Fruit fly (Drosophila melanogaster): ENCODE results near the gene CG8036.

The CG8036 gene

DNA sequence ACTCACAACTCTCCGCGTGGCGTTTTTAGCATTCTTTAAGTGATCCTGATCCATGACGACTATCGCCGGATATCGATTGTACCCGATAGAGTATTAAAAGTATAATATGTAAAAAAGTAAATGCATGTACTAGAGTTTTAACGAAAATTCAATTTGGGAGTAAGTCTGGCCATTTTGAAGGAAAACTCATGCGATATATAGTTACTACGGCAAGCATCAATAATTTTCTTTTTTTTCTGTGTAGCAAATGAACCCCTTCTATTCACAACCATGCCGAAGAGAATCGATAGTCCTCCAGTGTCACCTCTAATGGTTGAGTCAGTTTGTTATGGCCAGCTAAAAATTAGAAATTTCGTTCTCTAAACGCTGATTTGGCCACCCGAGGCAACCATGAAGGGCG lies 14.9 kb upstream of the CG8036 start, which contains the start of the genes Sys1 and Dhod:
Gene Sys1, plus strand, starts transcription at position 91 of the 400 bp plus-strand sequence.
Gene Dhod, minus strand, starts transcription at position 186 of the 400 bp plus-strand sequence.
- no peak for TF ChIP-seq CG5204 (GFP tag; optimal IDR thresholded peaks at IDR 0.05)
- peak; percentile 49 for TF ChIP-seq CG7045 (GFP tag; optimal IDR thresholded peaks at IDR 0.05)
- peak; percentile 89 for TF ChIP-seq bab1 (GFP tag; optimal IDR thresholded peaks at IDR 0.05)
- peak; percentile 75 for TF ChIP-seq CG11617 (GFP tag; optimal IDR thresholded peaks at IDR 0.05)
- TF ChIP-seq tj (GFP tag; optimal IDR thresholded peaks at IDR 0.05) = peak; percentile 46
- peak; percentile 71 for TF ChIP-seq CG12768 (GFP tag; optimal IDR thresholded peaks at IDR 0.05)
- TF ChIP-seq pad (GFP tag; optimal IDR thresholded peaks at IDR 0.05) = peak; percentile 47
- TF ChIP-seq CG7101 (tag; optimal IDR thresholded peaks at IDR 0.05) = peak; percentile 74
- peak; percentile 74 for TF ChIP-seq CG1620 (GFP tag; optimal IDR thresholded peaks at IDR 0.05)
- peak; percentile 87 for TF ChIP-seq Mnt (GFP tag; optimal IDR thresholded peaks at IDR 0.05)
- TF ChIP-seq CG14711 (tag; optimal IDR thresholded peaks at IDR 0.05) = peak; percentile 81
- TF ChIP-seq kay (GFP tag; ENCODE audit: borderline replicate concordance) = no peak
- TF ChIP-seq ovo (GFP tag; optimal IDR thresholded peaks at IDR 0.05) = peak; percentile 19
- TF ChIP-seq CG33017 (tag; optimal IDR thresholded peaks at IDR 0.05) = peak; percentile 54
- TF ChIP-seq toe (GFP tag; optimal IDR thresholded peaks at IDR 0.05) = peak; percentile 84
- peak; percentile 9 for TF ChIP-seq cic (GFP tag; optimal IDR thresholded peaks at IDR 0.05)
- TF ChIP-seq cnc (optimal IDR thresholded peaks at IDR 0.05) = no peak
- peak; percentile 76 for TF ChIP-seq Hr96 (GFP tag; optimal IDR thresholded peaks at IDR 0.05)
- TF ChIP-seq Crg-1 (GFP tag; optimal IDR thresholded peaks at IDR 0.05) = peak; percentile 79
- peak; percentile 16 for TF ChIP-seq Clk (GFP tag; optimal IDR thresholded peaks at IDR 0.05)

DNA sequence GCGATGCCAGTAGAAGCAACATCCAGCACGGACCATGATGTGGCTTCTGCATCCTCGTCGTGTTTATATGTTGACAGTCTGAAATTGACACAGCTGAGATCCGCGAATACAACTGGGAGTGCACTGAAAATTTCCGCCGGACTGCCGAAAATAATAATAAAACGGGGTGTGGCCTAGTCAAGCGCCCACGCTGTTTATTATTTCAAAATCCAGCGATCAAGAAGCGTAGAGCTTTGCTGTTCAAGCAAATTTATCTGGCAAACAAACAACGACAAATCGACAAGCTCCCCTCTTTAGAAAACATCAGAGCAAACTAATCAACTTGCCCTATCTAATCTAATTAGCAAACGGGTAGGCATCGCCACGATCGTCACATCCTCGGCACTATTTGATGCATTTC lies 13.6 kb upstream of the CG8036 start:
- peak; percentile 21 for TF ChIP-seq tj (GFP tag; optimal IDR thresholded peaks at IDR 0.05)
- TF ChIP-seq Mnt (GFP tag; optimal IDR thresholded peaks at IDR 0.05) = no peak
- TF ChIP-seq CG33017 (tag; optimal IDR thresholded peaks at IDR 0.05) = peak; percentile 34
- no peak for TF ChIP-seq bab1 (GFP tag; optimal IDR thresholded peaks at IDR 0.05)
- peak; percentile 46 for TF ChIP-seq pad (GFP tag; optimal IDR thresholded peaks at IDR 0.05)
- TF ChIP-seq CG7045 (GFP tag; optimal IDR thresholded peaks at IDR 0.05) = peak; percentile 37
- TF ChIP-seq CG5204 (GFP tag; optimal IDR thresholded peaks at IDR 0.05) = no peak
- no peak for TF ChIP-seq CG14711 (tag; optimal IDR thresholded peaks at IDR 0.05)
- peak; percentile 65 for TF ChIP-seq CG12768 (GFP tag; optimal IDR thresholded peaks at IDR 0.05)
- TF ChIP-seq CG1620 (GFP tag; optimal IDR thresholded peaks at IDR 0.05) = no peak
- no peak for TF ChIP-seq toe (GFP tag; optimal IDR thresholded peaks at IDR 0.05)
- peak; percentile 65 for TF ChIP-seq Crg-1 (GFP tag; optimal IDR thresholded peaks at IDR 0.05)
- TF ChIP-seq CG11617 (GFP tag; optimal IDR thresholded peaks at IDR 0.05) = peak; percentile 22
- peak; percentile 77 for TF ChIP-seq cic (GFP tag; optimal IDR thresholded peaks at IDR 0.05)
- TF ChIP-seq CG7101 (tag; optimal IDR thresholded peaks at IDR 0.05) = peak; percentile 54

- no peak for TF ChIP-seq CG12768 (GFP tag; optimal IDR thresholded peaks at IDR 0.05)
These were observed 13.0 kb upstream of the CG8036 start, which contains the start of gene CG42489 for dm6 chr3R:8654666-8655065. CG42489 (minus strand) TSS chr3R:8654766.

- TF ChIP-seq Mnt (GFP tag; optimal IDR thresholded peaks at IDR 0.05) = peak; percentile 64
- TF ChIP-seq cic (GFP tag; optimal IDR thresholded peaks at IDR 0.05) = no peak
These were observed 9.0 kb upstream of the CG8036 start for dm6 chr3R:8658688-8659087.

- TF ChIP-seq Clk (GFP tag; optimal IDR thresholded peaks at IDR 0.05) (peak; percentile 52), CG14711 (tag; optimal IDR thresholded peaks at IDR 0.05) (peak; percentile 99), CG11617 (GFP tag; optimal IDR thresholded peaks at IDR 0.05) (peak; percentile 79), CG1620 (GFP tag; optimal IDR thresholded peaks at IDR 0.05) (peak; percentile 76), cnc (optimal IDR thresholded peaks at IDR 0.05) (peak; percentile 56 to 70), Crg-1 (GFP tag; optimal IDR thresholded peaks at IDR 0.05) (peak; percentile 17), pad (GFP tag; optimal IDR thresholded peaks at IDR 0.05) (peak; percentile 88), ovo (GFP tag; optimal IDR thresholded peaks at IDR 0.05) (peak; percentile 79), CG5204 (GFP tag; optimal IDR thresholded peaks at IDR 0.05) (no peak), tj (GFP tag; optimal IDR thresholded peaks at IDR 0.05) (peak; percentile 79), kay (GFP tag; ENCODE audit: borderline replicate concordance) (peak; percentile 98), bab1 (GFP tag; optimal IDR thresholded peaks at IDR 0.05) (peak; percentile 23), CG7045 (GFP tag; optimal IDR thresholded peaks at IDR 0.05) (peak; percentile 69), Hr96 (GFP tag; optimal IDR thresholded peaks at IDR 0.05) (peak; percentile 70), CG7101 (tag; optimal IDR thresholded peaks at IDR 0.05) (peak; percentile 79), CG12768 (GFP tag; optimal IDR thresholded peaks at IDR 0.05) (peak; percentile 67), cic (GFP tag; optimal IDR thresholded peaks at IDR 0.05) (peak; percentile 96), toe (GFP tag; optimal IDR thresholded peaks at IDR 0.05) (peak; percentile 75), Mnt (GFP tag; optimal IDR thresholded peaks at IDR 0.05) (peak; percentile 84), CG33017 (tag; optimal IDR thresholded peaks at IDR 0.05) (peak; percentile 77)
These were observed 8.3 kb upstream of the CG8036 start for dm6 chr3R:8659200-8659897.

dm6 chr3R:8659907-8660660 lies 7.6 kb upstream of the CG8036 start:
- no peak for TF ChIP-seq toe (GFP tag; optimal IDR thresholded peaks at IDR 0.05)
- peak; percentile 63 for TF ChIP-seq cic (GFP tag; optimal IDR thresholded peaks at IDR 0.05)
- no peak for TF ChIP-seq Hr96 (GFP tag; optimal IDR thresholded peaks at IDR 0.05)
- peak; percentile 29 for TF ChIP-seq Crg-1 (GFP tag; optimal IDR thresholded peaks at IDR 0.05)
- TF ChIP-seq CG5204 (GFP tag; optimal IDR thresholded peaks at IDR 0.05) = no peak
- TF ChIP-seq CG1620 (GFP tag; optimal IDR thresholded peaks at IDR 0.05) = peak; percentile 63
- peak; percentile 71 for TF ChIP-seq CG7101 (tag; optimal IDR thresholded peaks at IDR 0.05)
- peak; percentile 33 for TF ChIP-seq pad (GFP tag; optimal IDR thresholded peaks at IDR 0.05)
- peak; percentile 36 for TF ChIP-seq CG33017 (tag; optimal IDR thresholded peaks at IDR 0.05)
- TF ChIP-seq ovo (GFP tag; optimal IDR thresholded peaks at IDR 0.05) = peak; percentile 22
- TF ChIP-seq CG14711 (tag; optimal IDR thresholded peaks at IDR 0.05) = peak; percentile 45
- peak; percentile 40 for TF ChIP-seq CG11617 (GFP tag; optimal IDR thresholded peaks at IDR 0.05)
- peak; percentile 30 for TF ChIP-seq CG7045 (GFP tag; optimal IDR thresholded peaks at IDR 0.05)
- TF ChIP-seq kay (GFP tag; ENCODE audit: borderline replicate concordance) = no peak
- TF ChIP-seq Clk (GFP tag; optimal IDR thresholded peaks at IDR 0.05) = no peak
- peak; percentile 95 for TF ChIP-seq Mnt (GFP tag; optimal IDR thresholded peaks at IDR 0.05)
- no peak for TF ChIP-seq cnc (optimal IDR thresholded peaks at IDR 0.05)
- TF ChIP-seq tj (GFP tag; optimal IDR thresholded peaks at IDR 0.05) = peak; percentile 4
- TF ChIP-seq CG12768 (GFP tag; optimal IDR thresholded peaks at IDR 0.05) = no peak
- peak; percentile 78 for TF ChIP-seq bab1 (GFP tag; optimal IDR thresholded peaks at IDR 0.05)

Data from whole organism, adult.